Fruit fly (Drosophila melanogaster) whole organism, embryonic: ENCODE measurements around the gene Gorab.

Experiments
- Asciz ChIP-seq: fragments of 200-800 bp; sonication (Bioruptor generic); optimal IDR thresholded peaks from 2 replicates; lab custom pipeline; 2017; ENCODE audit warnings: missing biosample characterization, mild to moderate bottlenecking, missing genetic modification characterization, missing genetic modification reagents
- Atf6 ChIP-seq: fragments of 200-800 bp; sonication (Bioruptor generic); IDR thresholded peaks from 2 replicates; pipeline ENCODE4 v1.3.6; 2022; ENCODE audit warnings: missing biosample characterization, missing genetic modification characterization
- CG10431 ChIP-seq: fragments of 200-800 bp; sonication (Bioruptor generic); optimal IDR thresholded peaks from 3 replicates; lab custom pipeline; 2018; ENCODE audit warnings: missing biosample characterization, mild to moderate bottlenecking, missing genetic modification characterization
- CG11398 ChIP-seq: fragments of 200-800 bp; sonication (Bioruptor generic); optimal IDR thresholded peaks from 2 replicates; lab custom pipeline; 2016; ENCODE audit warnings: missing biosample characterization, missing genetic modification characterization
- CG11560 ChIP-seq: fragments of 200-800 bp; sonication (Bioruptor generic); IDR thresholded peaks from 3 replicates; pipeline ENCODE4 v1.3.6; 2022; ENCODE audit warnings: missing biosample characterization, missing genetic modification characterization
- CG12744 ChIP-seq: fragments of 200-800 bp; sonication (Bioruptor generic); optimal IDR thresholded peaks from 2 replicates; lab custom pipeline; 2016; ENCODE audit warnings: missing biosample characterization, missing genetic modification characterization
- CG13296 ChIP-seq: fragments of 200-800 bp; sonication (Bioruptor generic); optimal IDR thresholded peaks from 3 replicates; lab custom pipeline; 2018; ENCODE audit warnings: missing biosample characterization, mild to moderate bottlenecking, missing genetic modification characterization
- CG14050 ChIP-seq: fragments of 200-800 bp; sonication (Bioruptor generic); IDR thresholded peaks from 3 replicates; pipeline ENCODE4 v1.3.6; 2022; ENCODE audit warnings: missing biosample characterization, missing genetic modification characterization
- CG17328 ChIP-seq: fragments of 200-800 bp; sonication (Bioruptor generic); IDR thresholded peaks from 2 replicates; pipeline ENCODE4 v1.3.6; 2022; ENCODE audit warnings: missing biosample characterization, missing genetic modification characterization
- CG18764 ChIP-seq: fragments of 200-800 bp; sonication (Bioruptor generic); optimal IDR thresholded peaks from 3 replicates; lab custom pipeline; 2016; ENCODE audit warnings: missing biosample characterization, missing genetic modification characterization
- CG2120 ChIP-seq: fragments of 200-800 bp; sonication (Bioruptor generic); optimal IDR thresholded peaks from 3 replicates; lab custom pipeline; 2016; ENCODE audit warnings: missing biosample characterization, missing genetic modification characterization
- CG3065 ChIP-seq: fragments of 200-800 bp; sonication (Bioruptor generic); optimal IDR thresholded peaks from 2 replicates; lab custom pipeline; 2016; ENCODE audit warnings: missing biosample characterization, missing genetic modification characterization
- CG33557 ChIP-seq: fragments of 200-800 bp; sonication (Bioruptor generic); optimal IDR thresholded peaks from 2 replicates; lab custom pipeline; 2019; ENCODE audit warnings: missing biosample characterization, mild to moderate bottlenecking, missing genetic modification characterization, moderate library complexity
- CG6813 ChIP-seq: fragments of 200-800 bp; sonication (Bioruptor generic); optimal IDR thresholded peaks from 2 replicates; lab custom pipeline; 2017; ENCODE audit warnings: missing biosample characterization, missing genetic modification characterization, mild to moderate bottlenecking, moderate library complexity, missing genetic modification reagents
- CG7271 ChIP-seq: fragments of 200-800 bp; sonication (Bioruptor generic); optimal IDR thresholded peaks from 2 replicates; lab custom pipeline; 2018; ENCODE audit warnings: missing biosample characterization, mild to moderate bottlenecking, missing genetic modification characterization, moderate library complexity
- CG8388 ChIP-seq: fragments of 200-800 bp; sonication (Bioruptor generic); optimal IDR thresholded peaks from 2 replicates; lab custom pipeline; 2019; ENCODE audit warnings: missing biosample characterization, mild to moderate bottlenecking, missing genetic modification characterization, moderate library complexity
- Camta ChIP-seq: fragments of 200-800 bp; sonication (Bioruptor generic); optimal IDR thresholded peaks from 2 replicates; lab custom pipeline; 2016; ENCODE audit warnings: missing biosample characterization, missing genetic modification characterization
- Deaf1 ChIP-seq: fragments of 200-800 bp; optimal IDR thresholded peaks from 3 replicates; lab custom pipeline; 2019; ENCODE audit warnings: missing biosample characterization, mild to moderate bottlenecking, missing genetic modification characterization, moderate library complexity
- Eip74EF ChIP-seq, 2 experiments: fragments of 200-800 bp in 1 of 2; fragments of >200 bp in 1 of 2; sonication (Bioruptor generic) in 1 of 2; optimal IDR thresholded peaks; 2 replicates each; lab custom pipeline; 2017 to 2019; ENCODE audit warnings: missing biosample characterization in 2 of 2, missing genetic modification characterization in 2 of 2, mild to moderate bottlenecking in 1 of 2, moderate library complexity in 1 of 2
- H2.0 ChIP-seq: fragments of 200-800 bp; sonication (Bioruptor generic); IDR thresholded peaks from 2 replicates; pipeline ENCODE4 v1.3.6; 2022; ENCODE audit warnings: missing biosample characterization, missing genetic modification characterization
- Lhr ChIP-seq: fragments of 200-800 bp; sonication (Bioruptor generic); optimal IDR thresholded peaks from 3 replicates; lab custom pipeline; 2017; ENCODE audit warnings: mild to moderate bottlenecking, missing biosample characterization, missing genetic modification reagents, missing genetic modification characterization
- Lim3 ChIP-seq: fragments of 200-800 bp; sonication (Bioruptor generic); IDR thresholded peaks from 2 replicates; pipeline ENCODE4 v1.3.6; 2022; ENCODE audit warnings: missing biosample characterization, missing genetic modification characterization
- Neu2 ChIP-seq: fragments of 200-800 bp; sonication (Bioruptor generic); optimal IDR thresholded peaks from 3 replicates; lab custom pipeline; 2016; ENCODE audit warnings: missing biosample characterization, missing genetic modification characterization, borderline replicate concordance
- NfI ChIP-seq: fragments of 200-800 bp; sonication (Bioruptor generic); optimal IDR thresholded peaks from 3 replicates; lab custom pipeline; 2018; ENCODE audit warnings: missing biosample characterization, mild to moderate bottlenecking, missing genetic modification characterization, moderate library complexity
- Rx ChIP-seq: fragments of 200-800 bp; sonication (Bioruptor generic); IDR thresholded peaks from 2 replicates; pipeline ENCODE4 v1.3.6; 2022; ENCODE audit warnings: missing biosample characterization, missing genetic modification characterization
- Sry-β ChIP-seq: fragments of 200-800 bp; sonication (Bioruptor generic); optimal IDR thresholded peaks from 2 replicates; lab custom pipeline; 2018; ENCODE audit warnings: missing biosample characterization, mild to moderate bottlenecking, missing genetic modification characterization, moderate library complexity
- Taf1 ChIP-seq: fragments of 200-800 bp; sonication (Bioruptor generic); IDR thresholded peaks from 2 replicates; pipeline ENCODE4 v1.3.6; 2022; ENCODE audit warnings: missing biosample characterization, missing genetic modification characterization
- ase ChIP-seq: fragments of 200-800 bp; sonication (Bioruptor generic); IDR thresholded peaks from 3 replicates; pipeline ENCODE4 v1.3.6; 2022; ENCODE audit warnings: missing biosample characterization, missing genetic modification characterization
- br ChIP-seq: fragments of >200 bp; optimal IDR thresholded peaks from 2 replicates; lab custom pipeline; 2017
- caup ChIP-seq: fragments of 200-800 bp; sonication (Bioruptor generic); optimal IDR thresholded peaks from 3 replicates; lab custom pipeline; 2017; ENCODE audit warnings: missing biosample characterization, mild to moderate bottlenecking, missing genetic modification characterization, moderate library complexity; ENCODE audit not compliant: severe bottlenecking
- corto ChIP-seq: fragments of 200-800 bp; sonication (Bioruptor generic); optimal IDR thresholded peaks from 2 replicates; lab custom pipeline; 2016; ENCODE audit warnings: missing biosample characterization, mild to moderate bottlenecking, missing genetic modification characterization, moderate library complexity
- dati ChIP-seq: fragments of 200-800 bp; sonication (Bioruptor generic); IDR thresholded peaks from 2 replicates; pipeline ENCODE4 v1.3.6; 2022; ENCODE audit warnings: missing biosample characterization, missing genetic modification characterization
- dm ChIP-seq: fragments of 200-800 bp; sonication (Bioruptor generic); optimal IDR thresholded peaks from 3 replicates; lab custom pipeline; 2016; ENCODE audit warnings: missing biosample characterization, missing genetic modification characterization
- fu2 ChIP-seq: fragments of 200-800 bp; sonication (Bioruptor generic); optimal IDR thresholded peaks from 2 replicates; lab custom pipeline; 2016; ENCODE audit warnings: missing biosample characterization, missing genetic modification characterization
- grau ChIP-seq: fragments of 200-800 bp; optimal IDR thresholded peaks from 3 replicates; lab custom pipeline; 2019; ENCODE audit warnings: missing biosample characterization, mild to moderate bottlenecking, missing genetic modification characterization, moderate library complexity
- ken ChIP-seq: fragments of 200-800 bp; sonication (Bioruptor generic); IDR thresholded peaks from 3 replicates; pipeline ENCODE4 v1.3.6; 2022; ENCODE audit warnings: missing biosample characterization, missing genetic modification characterization
- lov ChIP-seq, 2 experiments: fragments of 200-800 bp in 1 of 2; fragments of >200 bp in 1 of 2; sonication (Bioruptor generic) in 1 of 2; IDR thresholded peaks in 1 of 2; optimal IDR thresholded peaks in 1 of 2; 2 replicates in 1 of 2; 3 replicates in 1 of 2; pipeline versions ENCODE4 v1.3.6 to Lab custom; 2017 to 2022; ENCODE audit warnings: missing biosample characterization in 1 of 2, missing genetic modification characterization in 1 of 2
- mirr ChIP-seq: fragments of 200-800 bp; sonication (Bioruptor generic); optimal IDR thresholded peaks from 3 replicates; lab custom pipeline; 2018; ENCODE audit warnings: missing biosample characterization, mild to moderate bottlenecking, missing genetic modification characterization
- mld ChIP-seq: fragments of 200-800 bp; sonication (Bioruptor generic); IDR thresholded peaks from 3 replicates; pipeline ENCODE4 v1.3.6; 2022; ENCODE audit warnings: missing biosample characterization, missing genetic modification characterization; ENCODE audit not compliant: partially characterized antibody
- nerfin-1 ChIP-seq: fragments of 200-800 bp; sonication (Bioruptor generic); optimal IDR thresholded peaks from 3 replicates; lab custom pipeline; 2019; ENCODE audit warnings: missing biosample characterization, mild to moderate bottlenecking, missing genetic modification characterization, moderate library complexity
- nerfin-2 ChIP-seq: fragments of 200-800 bp; sonication (Bioruptor generic); IDR thresholded peaks from 2 replicates; pipeline ENCODE4 v1.3.6; 2022; ENCODE audit warnings: missing biosample characterization, missing genetic modification characterization; ENCODE audit not compliant: partially characterized antibody
- pros ChIP-seq: fragments of 200-800 bp; sonication (Bioruptor generic); optimal IDR thresholded peaks from 3 replicates; lab custom pipeline; 2019; ENCODE audit warnings: missing biosample characterization, mild to moderate bottlenecking, missing genetic modification characterization, moderate library complexity
- pzg ChIP-seq: fragments of 200-800 bp; sonication (Bioruptor generic); optimal IDR thresholded peaks from 3 replicates; lab custom pipeline; 2018; ENCODE audit warnings: missing biosample characterization, mild to moderate bottlenecking, missing genetic modification characterization, moderate library complexity
- row ChIP-seq: fragments of 200-800 bp; sonication (Bioruptor generic); IDR thresholded peaks from 3 replicates; pipeline ENCODE4 v1.3.6; 2022; ENCODE audit warnings: missing biosample characterization, missing genetic modification characterization
- schlank ChIP-seq: fragments of 200-800 bp; sonication (Bioruptor generic); optimal IDR thresholded peaks from 2 replicates; lab custom pipeline; 2018; ENCODE audit warnings: missing biosample characterization, mild to moderate bottlenecking, missing genetic modification characterization
- sd ChIP-seq: fragments of 200-800 bp; sonication (Bioruptor generic); optimal IDR thresholded peaks from 3 replicates; lab custom pipeline; 2018; ENCODE audit warnings: missing biosample characterization, mild to moderate bottlenecking, missing genetic modification characterization, moderate library complexity
- seq ChIP-seq: fragments of 200-800 bp; sonication (Bioruptor generic); IDR thresholded peaks from 2 replicates; pipeline ENCODE4 v1.3.6; 2022; ENCODE audit warnings: missing biosample characterization, missing genetic modification characterization
- slou ChIP-seq: fragments of 200-800 bp; sonication (Bioruptor generic); optimal IDR thresholded peaks from 3 replicates; lab custom pipeline; 2016; ENCODE audit warnings: missing biosample characterization, missing genetic modification characterization
- sr ChIP-seq: fragments of 200-800 bp; sonication (Bioruptor generic); IDR thresholded peaks from 3 replicates; pipeline ENCODE4 v1.3.6; 2022; ENCODE audit warnings: missing biosample characterization, missing genetic modification characterization

Gorab gene

dm6 chr3L:17425132-17425713, 3.4 kb downstream of the Gorab start, which contains the start of the genes Sec3 and COX7B (continued):
- no peak for TF ChIP-seq ase (GFP tag; lab: Robert Waterston, UW)
- TF ChIP-seq CG2120 (GFP tag; lab: Kevin White, UChicago) = peak; percentile 83
- peak; percentile 57; the same call in 1 of the 2 replicates for TF ChIP-seq Taf1
- TF ChIP-seq lov (optimal IDR thresholded peaks at IDR 0.05; lab: Kevin White, UChicago) = no peak
- no peak for TF ChIP-seq lov (GFP tag; IDR thresholded peaks at IDR 0.05; lab: Robert Waterston, UW)
- no peak for TF ChIP-seq dati (GFP tag; lab: Robert Waterston, UW)
- TF ChIP-seq corto (GFP tag; lab: Kevin White, UChicago) = peak; percentile 23
- TF ChIP-seq Sry-β (GFP tag; lab: Kevin White, UChicago) = peak; percentile 65
- peak; percentile 55 for TF ChIP-seq nerfin-1
- peak; percentile 24 for TF ChIP-seq CG3065 (GFP tag; lab: Kevin White, UChicago)
- peak; percentile 77; the same call in 2 of the 3 replicates for TF ChIP-seq mld (GFP tag; lab: Robert Waterston, UW)
- TF ChIP-seq ken (GFP tag; lab: Robert Waterston, UW) = no peak
- no peak for TF ChIP-seq CG6813 (GFP tag; lab: Kevin White, UChicago)
- TF ChIP-seq mirr (GFP tag; lab: Kevin White, UChicago) = peak; percentile 18
- peak; percentile 59; the same call in 1 of the 3 replicates for TF ChIP-seq sr (GFP tag; lab: Robert Waterston, UW)
- peak; percentile 37 for TF ChIP-seq slou (GFP tag; lab: Kevin White, UChicago)
- peak; percentile 46 for TF ChIP-seq dm (GFP tag; lab: Kevin White, UChicago)
- peak; percentile 38 for TF ChIP-seq Deaf1 (tag; lab: Kevin White, UChicago)
- TF ChIP-seq Eip74EF (GFP tag; optimal IDR thresholded peaks at IDR 0.05; lab: Kevin White, UChicago) = peak in 1 of 2 experiments; percentile 15
- TF ChIP-seq pros = no peak
- no peak for TF ChIP-seq Asciz
- TF ChIP-seq CG11398 = no peak
- TF ChIP-seq schlank (tag; lab: Kevin White, UChicago) = no peak
- TF ChIP-seq pzg (GFP tag; lab: Kevin White, UChicago) = peak; percentile 87
- TF ChIP-seq Camta (GFP tag; lab: Kevin White, UChicago) = no peak
- TF ChIP-seq CG8388 (GFP tag; lab: Kevin White, UChicago) = peak; percentile 51
- no peak for TF ChIP-seq CG14050 (GFP tag; lab: Robert Waterston, UW)
- TF ChIP-seq CG7271 (tag; lab: Kevin White, UChicago) = no peak
- TF ChIP-seq sd (tag; lab: Kevin White, UChicago) = peak; percentile 48
- TF ChIP-seq CG12744 (GFP tag; lab: Kevin White, UChicago) = peak; percentile 60
- TF ChIP-seq row = peak; percentile 93
- TF ChIP-seq nerfin-2 = peak; percentile 79
- no peak for TF ChIP-seq fu2 (GFP tag; lab: Kevin White, UChicago)
- peak; percentile 53 for TF ChIP-seq caup
- TF ChIP-seq br (lab: Kevin White, UChicago) = no peak
- no peak for TF ChIP-seq Lim3 (GFP tag; lab: Robert Waterston, UW)
- TF ChIP-seq Rx = no peak
- TF ChIP-seq Atf6 (GFP tag; lab: Robert Waterston, UW) = 0 out of 2 replicates have a peak, but pooled peaks have one; percentile 29
- peak; percentile 60 for TF ChIP-seq CG33557
- no peak for TF ChIP-seq CG17328 (GFP tag; lab: Robert Waterston, UW)
- no peak for TF ChIP-seq CG11560
- peak; percentile 49 for TF ChIP-seq CG18764 (GFP tag; lab: Kevin White, UChicago)
- TF ChIP-seq CG13296 (GFP tag; lab: Kevin White, UChicago) = peak; percentile 55
- TF ChIP-seq Neu2 (GFP tag; lab: Kevin White, UChicago) = no peak
- peak; percentile 77 for TF ChIP-seq grau (tag; lab: Kevin White, UChicago)
- TF ChIP-seq seq (GFP tag; lab: Robert Waterston, UW) = no peak
- no peak for TF ChIP-seq CG10431 (GFP tag; lab: Kevin White, UChicago)
- peak; percentile 71 for TF ChIP-seq Lhr (GFP tag; lab: Kevin White, UChicago)
- peak; percentile 61 for TF ChIP-seq NfI (GFP tag; lab: Kevin White, UChicago)
- TF ChIP-seq H2.0 (GFP tag; lab: Robert Waterston, UW) = peak; percentile 55
